Fruit fly (Drosophila melanogaster) whole organism, wandering third instar larva: ENCODE results near the gene CG40485.

ENCODE experiments used
- CrebA ChIP-seq: fragments of 200-800 bp; sonication (Bioruptor generic); optimal IDR thresholded peaks from 2 replicates; lab custom pipeline; 2016; ENCODE audit warnings: missing biosample characterization, mild to moderate bottlenecking, missing genetic modification characterization, borderline replicate concordance
- Dfd ChIP-seq: fragments of >200 bp; optimal IDR thresholded peaks from 2 replicates; lab custom pipeline; 2017; ENCODE audit warnings: missing biosample characterization, missing genetic modification characterization
- Dif ChIP-seq: fragments of 200-275, 200-300 bp; sonication (Bioruptor generic); optimal IDR thresholded peaks from 2 replicates; lab custom pipeline; 2018; ENCODE audit warnings: missing biosample characterization, missing genetic modification characterization; ENCODE audit not compliant: partially characterized antibody
- Hnf4 ChIP-seq: fragments of 200-800 bp; sonication (Bioruptor generic); optimal IDR thresholded peaks from 2 replicates; lab custom pipeline; 2016; ENCODE audit warnings: missing biosample characterization, mild to moderate bottlenecking, missing genetic modification characterization
- Rel ChIP-seq, 2 experiments: fragments of 200-800 bp; sonication (Bioruptor generic) in 1 of 2; optimal IDR thresholded peaks; 2 replicates in 1 of 2; 3 replicates in 1 of 2; lab custom pipeline; 2016 to 2019; ENCODE audit warnings: mild to moderate bottlenecking in 2 of 2, missing biosample characterization in 2 of 2, missing genetic modification characterization in 2 of 2, moderate library complexity in 1 of 2
- Vsx2 ChIP-seq: fragments of 200-300, 225-300 bp; sonication (Bioruptor generic); optimal IDR thresholded peaks from 2 replicates; lab custom pipeline; 2018; ENCODE audit warnings: missing biosample characterization, missing genetic modification characterization; ENCODE audit not compliant: partially characterized antibody
- br ChIP-seq: fragments of 200-800 bp; sonication (Bioruptor generic); optimal IDR thresholded peaks from 2 replicates; lab custom pipeline; 2016; ENCODE audit warnings: missing biosample characterization, missing genetic modification characterization
- brk ChIP-seq: fragments of 200-800 bp; sonication (Bioruptor generic); optimal IDR thresholded peaks from 2 replicates; lab custom pipeline; 2016; ENCODE audit warnings: missing biosample characterization, mild to moderate bottlenecking, missing genetic modification characterization
- dl ChIP-seq, 2 experiments: fragments of 175-275, 200-275 bp in 1 of 2; fragments of 200-275 bp in 1 of 2; sonication (Bioruptor generic); optimal IDR thresholded peaks; lab custom pipeline; 2018; ENCODE audit warnings: mild to moderate bottlenecking in 2 of 2, missing biosample characterization in 2 of 2, missing genetic modification characterization in 2 of 2, moderate library complexity in 2 of 2; ENCODE audit not compliant: partially characterized antibody in 2 of 2, insufficient read depth in 1 of 2
- foxo ChIP-seq, 2 experiments: fragments of 200-800 bp; sonication (Bioruptor generic); optimal IDR thresholded peaks; 2 replicates in 1 of 2; 3 replicates in 1 of 2; lab custom pipeline; 2016 to 2017; ENCODE audit warnings: missing biosample characterization in 2 of 2, missing genetic modification characterization in 2 of 2
- h ChIP-seq: fragments of 200-800 bp; sonication (Bioruptor generic); optimal IDR thresholded peaks from 3 replicates; lab custom pipeline; 2016; ENCODE audit warnings: missing biosample characterization, mild to moderate bottlenecking, missing genetic modification characterization
- tai ChIP-seq: sonication (Bioruptor generic); optimal IDR thresholded peaks from 2 replicates; lab custom pipeline; 2016; ENCODE audit warnings: missing biosample characterization, missing genetic modification characterization

DNA sequence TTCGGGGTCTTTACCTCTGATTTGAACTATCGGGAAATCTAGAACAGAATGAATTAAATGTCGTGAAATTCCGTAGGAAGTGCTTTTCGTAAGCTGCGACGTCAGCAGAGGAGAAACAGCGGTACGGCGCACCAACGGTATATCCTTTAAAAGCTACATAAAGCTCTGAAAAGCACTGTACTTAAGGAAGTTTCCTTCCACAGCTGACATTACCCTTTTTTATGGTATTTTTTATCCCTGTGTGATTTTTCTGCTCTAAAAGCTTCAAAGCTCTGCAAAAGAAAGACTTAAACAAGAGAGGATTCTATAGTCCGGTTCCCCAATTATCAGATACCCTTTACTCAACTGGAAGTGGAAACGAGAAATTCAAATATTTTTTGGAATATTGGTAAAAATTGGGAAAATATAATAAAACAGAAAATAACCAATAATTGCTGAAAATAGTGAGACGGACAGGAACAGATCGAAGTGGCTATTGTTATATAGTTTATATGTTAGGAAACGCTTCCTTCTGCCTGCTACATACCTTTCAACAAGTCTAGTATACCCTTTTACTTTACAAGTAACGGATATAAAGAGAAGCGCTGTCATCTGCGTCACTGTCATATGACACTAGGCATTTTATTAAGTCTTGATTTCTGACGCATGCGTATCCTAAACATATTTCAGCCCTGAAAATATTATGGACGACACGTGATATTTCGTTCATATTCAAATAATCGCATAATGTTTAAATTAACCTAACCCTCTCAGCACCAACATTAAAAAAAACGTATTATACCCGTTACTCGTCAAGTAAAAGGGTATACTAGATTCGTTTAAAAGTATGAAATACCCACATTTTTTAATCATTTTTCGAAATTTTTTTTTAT lies 42.7 kb upstream of the CG40485 start, which contains the start of the genes stnA and stnB:
- no peak for TF ChIP-seq Dif (GFP tag; lab: Kevin White, UChicago)
- no peak for TF ChIP-seq Hnf4 (GFP tag; lab: Kevin White, UChicago)
- no peak for TF ChIP-seq brk (GFP tag; lab: Kevin White, UChicago)
- no peak for TF ChIP-seq dl (GFP tag; optimal IDR thresholded peaks at IDR 0.05; lab: Kevin White, UChicago; ENCODE audit: insufficient read depth in 1 of 2, partially characterized antibody in 2 of 2)
- TF ChIP-seq Dfd (GFP tag; lab: Kevin White, UChicago): no peak
- no peak for TF ChIP-seq h (GFP tag; lab: Kevin White, UChicago)
- no peak for TF ChIP-seq br (GFP tag; lab: Kevin White, UChicago)
- TF ChIP-seq Rel (GFP tag; optimal IDR thresholded peaks at IDR 0.05; lab: Kevin White, UChicago): no peak
- TF ChIP-seq Rel (tag; optimal IDR thresholded peaks at IDR 0.05; lab: Kevin White, UChicago): no peak
- TF ChIP-seq foxo (GFP tag; optimal IDR thresholded peaks at IDR 0.05; lab: Kevin White, UChicago): no peak
- TF ChIP-seq CrebA (GFP tag; lab: Kevin White, UChicago): no peak
- no peak for TF ChIP-seq Vsx2 (GFP tag; lab: Kevin White, UChicago)
- TF ChIP-seq tai: no peak
